Worm (Caenorhabditis elegans): ENCODE measurements around the gene F57C12.2.

ce11 chrX:504046-504843 lies 46.9 kb downstream of the F57C12.2 start:
- TF ChIP-seq mdl-1 (tag; optimal IDR thresholded peaks at IDR 0.05): no peak
- TF ChIP-seq sem-4 (tag; optimal IDR thresholded peaks at IDR 0.05): no peak
- no peak for TF ChIP-seq skn-1 (tag; optimal IDR thresholded peaks at IDR 0.05)

All from whole organism, L2 larva.